Fruit fly (Drosophila melanogaster) whole organism, embryonic: Measurements from ENCODE around the gene Use1.

Source experiments
- CG10431 ChIP-seq: fragments of 200-800 bp; sonication (Bioruptor generic); optimal IDR thresholded peaks from 3 replicates; lab custom pipeline; 2018; ENCODE audit warnings: missing biosample characterization, mild to moderate bottlenecking, missing genetic modification characterization
- CG11456 ChIP-seq: fragments of 200-800 bp; sonication (Bioruptor generic); IDR thresholded peaks from 3 replicates; pipeline ENCODE4 v1.3.6; 2022; ENCODE audit warnings: missing biosample characterization, missing genetic modification characterization
- CG11723 ChIP-seq: fragments of 200-800 bp; sonication (Bioruptor generic); optimal IDR thresholded peaks from 2 replicates; lab custom pipeline; 2017; ENCODE audit warnings: missing biosample characterization, mild to moderate bottlenecking, missing genetic modification characterization
- CG14050 ChIP-seq: fragments of 200-800 bp; sonication (Bioruptor generic); IDR thresholded peaks from 3 replicates; pipeline ENCODE4 v1.3.6; 2022; ENCODE audit warnings: missing biosample characterization, missing genetic modification characterization
- CG15011 ChIP-seq: fragments of 200-800 bp; sonication (Bioruptor generic); optimal IDR thresholded peaks from 3 replicates; lab custom pipeline; 2018; ENCODE audit warnings: missing biosample characterization, mild to moderate bottlenecking, missing genetic modification characterization
- CG1647 ChIP-seq: fragments of 200-800 bp; sonication (Bioruptor generic); optimal IDR thresholded peaks from 3 replicates; lab custom pipeline; 2016; ENCODE audit warnings: missing biosample characterization, missing genetic modification characterization
- CG17829 ChIP-seq: fragments of 200-800 bp; optimal IDR thresholded peaks from 2 replicates; lab custom pipeline; 2019; ENCODE audit warnings: missing biosample characterization, mild to moderate bottlenecking, missing genetic modification characterization, moderate library complexity
- CG18599 ChIP-seq: fragments of 200-800 bp; sonication (Bioruptor generic); optimal IDR thresholded peaks from 3 replicates; lab custom pipeline; 2017; ENCODE audit warnings: missing biosample characterization, missing genetic modification characterization, mild to moderate bottlenecking, moderate library complexity, missing genetic modification reagents
- CG2120 ChIP-seq: fragments of 200-800 bp; sonication (Bioruptor generic); optimal IDR thresholded peaks from 3 replicates; lab custom pipeline; 2016; ENCODE audit warnings: missing biosample characterization, missing genetic modification characterization
- CG31224 ChIP-seq: fragments of 200-800 bp; sonication (Bioruptor generic); IDR thresholded peaks from 2 replicates; pipeline ENCODE4 v1.3.6; 2022; ENCODE audit warnings: missing biosample characterization, missing genetic modification characterization
- CG4854 ChIP-seq: fragments of 200-800 bp; sonication (Bioruptor generic); optimal IDR thresholded peaks from 2 replicates; lab custom pipeline; 2016; ENCODE audit warnings: missing biosample characterization, missing genetic modification characterization, inconsistent platforms
- CG5953 ChIP-seq: fragments of 200-800 bp; sonication (Bioruptor generic); IDR thresholded peaks from 2 replicates; pipeline ENCODE4 v1.3.6; 2022; ENCODE audit warnings: missing biosample characterization, missing genetic modification characterization
- CG6683 ChIP-seq: fragments of 200-800 bp; sonication (Bioruptor generic); optimal IDR thresholded peaks from 2 replicates; lab custom pipeline; 2017; ENCODE audit warnings: missing biosample characterization, mild to moderate bottlenecking, missing genetic modification characterization, missing genetic modification reagents
- CG6689 ChIP-seq: fragments of 200-800 bp; sonication (Bioruptor generic); IDR thresholded peaks from 2 replicates; pipeline ENCODE4 v1.3.6; 2022; ENCODE audit warnings: missing biosample characterization, missing genetic modification characterization
- CG7357 ChIP-seq: fragments of 200-800 bp; sonication (Bioruptor generic); IDR thresholded peaks from 3 replicates; pipeline ENCODE4 v1.3.6; 2022; ENCODE audit warnings: missing biosample characterization, missing genetic modification characterization
- CG7556 ChIP-seq: fragments of 200-800 bp; sonication (Bioruptor generic); optimal IDR thresholded peaks from 2 replicates; lab custom pipeline; 2017; ENCODE audit warnings: missing biosample characterization, mild to moderate bottlenecking, missing genetic modification characterization
- CG8089 ChIP-seq: fragments of 200-800 bp; sonication (Bioruptor generic); optimal IDR thresholded peaks from 3 replicates; lab custom pipeline; 2016; ENCODE audit warnings: missing biosample characterization, missing genetic modification characterization
- CG8944 ChIP-seq: fragments of 200-800 bp; sonication (Bioruptor generic); optimal IDR thresholded peaks from 3 replicates; lab custom pipeline; 2016; ENCODE audit warnings: missing biosample characterization, missing genetic modification characterization
- CG9797 ChIP-seq: fragments of 200-800 bp; sonication (Bioruptor generic); optimal IDR thresholded peaks from 3 replicates; lab custom pipeline; 2018; ENCODE audit warnings: missing biosample characterization, mild to moderate bottlenecking, missing genetic modification characterization
- CG9932 ChIP-seq: fragments of 200-800 bp; sonication (Bioruptor generic); IDR thresholded peaks from 2 replicates; pipeline ENCODE4 v1.3.6; 2022; ENCODE audit warnings: missing biosample characterization, missing genetic modification characterization
- D ChIP-seq, 2 experiments: fragments of 200-800 bp in 1 of 2; fragments of >200 bp in 1 of 2; sonication (Bioruptor generic) in 1 of 2; optimal IDR thresholded peaks; 2 replicates in 1 of 2; 3 replicates in 1 of 2; lab custom pipeline; 2017; ENCODE audit warnings: mild to moderate bottlenecking in 1 of 2, missing biosample characterization in 1 of 2, missing genetic modification characterization in 1 of 2, missing genetic modification reagents in 1 of 2
- Elba2 ChIP-seq: fragments of 200-800 bp; sonication (Bioruptor generic); optimal IDR thresholded peaks from 3 replicates; lab custom pipeline; 2016; ENCODE audit warnings: missing biosample characterization, missing genetic modification characterization
- Fer1 ChIP-seq: fragments of 200-800 bp; sonication (Bioruptor generic); optimal IDR thresholded peaks from 2 replicates; lab custom pipeline; 2017; ENCODE audit warnings: missing biosample characterization, mild to moderate bottlenecking, missing genetic modification characterization
- HLH4C ChIP-seq: fragments of 200-800 bp; sonication (Bioruptor generic); IDR thresholded peaks from 3 replicates; pipeline ENCODE4 v1.3.6; 2022; ENCODE audit warnings: missing biosample characterization, missing genetic modification characterization; ENCODE audit not compliant: partially characterized antibody
- Lhr ChIP-seq: fragments of 200-800 bp; sonication (Bioruptor generic); optimal IDR thresholded peaks from 3 replicates; lab custom pipeline; 2017; ENCODE audit warnings: mild to moderate bottlenecking, missing biosample characterization, missing genetic modification reagents, missing genetic modification characterization
- Myb ChIP-seq: fragments of 200-800 bp; sonication (Bioruptor generic); optimal IDR thresholded peaks from 2 replicates; lab custom pipeline; 2016; ENCODE audit warnings: missing biosample characterization, missing genetic modification characterization
- Six4 ChIP-seq: fragments of 200-800 bp; sonication (Bioruptor generic); optimal IDR thresholded peaks from 2 replicates; lab custom pipeline; 2016; ENCODE audit warnings: missing biosample characterization, missing genetic modification characterization
- Sry-β ChIP-seq: fragments of 200-800 bp; sonication (Bioruptor generic); optimal IDR thresholded peaks from 2 replicates; lab custom pipeline; 2018; ENCODE audit warnings: missing biosample characterization, mild to moderate bottlenecking, missing genetic modification characterization, moderate library complexity
- Ssrp ChIP-seq: fragments of 200-800 bp; sonication (Bioruptor generic); optimal IDR thresholded peaks from 2 replicates; lab custom pipeline; 2018; ENCODE audit warnings: missing biosample characterization, mild to moderate bottlenecking, missing genetic modification characterization, moderate library complexity
- Trl ChIP-seq, 3 experiments: fragments of >200 bp in 2 of 3; fragments of 200-800 bp in 1 of 3; sonication (Bioruptor generic) in 1 of 3; optimal IDR thresholded peaks; 2 replicates in 1 of 3; 3 replicates in 2 of 3; lab custom pipeline; 2016 to 2017; ENCODE audit warnings: missing biosample characterization in 1 of 3, missing genetic modification characterization in 1 of 3
- Vsx1 ChIP-seq: fragments of 200-800 bp; sonication (Bioruptor generic); optimal IDR thresholded peaks from 2 replicates; lab custom pipeline; 2017; ENCODE audit warnings: missing biosample characterization, mild to moderate bottlenecking, missing genetic modification characterization, missing genetic modification reagents
- bcd ChIP-seq: fragments of 200-800 bp; sonication (Bioruptor generic); optimal IDR thresholded peaks from 2 replicates; lab custom pipeline; 2017; ENCODE audit warnings: missing biosample characterization, mild to moderate bottlenecking, missing genetic modification characterization
- chif ChIP-seq, 2 experiments: fragments of 200-800 bp; sonication (Bioruptor generic); optimal IDR thresholded peaks; 3 replicates each; lab custom pipeline; 2016; ENCODE audit warnings: missing biosample characterization in 2 of 2, missing genetic modification characterization in 2 of 2
- cwo ChIP-seq: fragments of 200-800 bp; sonication (Bioruptor generic); optimal IDR thresholded peaks from 3 replicates; lab custom pipeline; 2017; ENCODE audit warnings: missing biosample characterization, missing genetic modification characterization, mild to moderate bottlenecking, moderate library complexity, missing genetic modification reagents
- grau ChIP-seq: fragments of 200-800 bp; optimal IDR thresholded peaks from 3 replicates; lab custom pipeline; 2019; ENCODE audit warnings: missing biosample characterization, mild to moderate bottlenecking, missing genetic modification characterization, moderate library complexity
- gsb ChIP-seq: fragments of 200-800 bp; sonication (Bioruptor generic); IDR thresholded peaks from 2 replicates; pipeline ENCODE4 v1.3.6; 2022; ENCODE audit warnings: missing biosample characterization, missing genetic modification characterization
- h ChIP-seq: fragments of >200 bp; optimal IDR thresholded peaks from 2 replicates; lab custom pipeline; 2017
- her ChIP-seq: fragments of 200-800 bp; sonication (Bioruptor generic); optimal IDR thresholded peaks from 2 replicates; lab custom pipeline; 2016; ENCODE audit warnings: missing biosample characterization, missing genetic modification characterization
- hkb ChIP-seq, 2 experiments: fragments of 200-800 bp in 1 of 2; fragments of >200 bp in 1 of 2; sonication (Bioruptor generic) in 1 of 2; IDR thresholded peaks in 1 of 2; optimal IDR thresholded peaks in 1 of 2; 2 replicates each; pipeline versions ENCODE4 v1.3.6 to Lab custom; 2017 to 2022; ENCODE audit warnings: missing biosample characterization in 1 of 2, missing genetic modification characterization in 1 of 2
- ind ChIP-seq: fragments of 200-800 bp; sonication (Bioruptor generic); optimal IDR thresholded peaks from 3 replicates; lab custom pipeline; 2016; ENCODE audit warnings: missing biosample characterization, missing genetic modification characterization
- knrl ChIP-seq: fragments of 200-800 bp; sonication (Bioruptor generic); IDR thresholded peaks from 3 replicates; pipeline ENCODE4 v1.3.6; 2022; ENCODE audit warnings: missing biosample characterization, missing genetic modification characterization; ENCODE audit not compliant: partially characterized antibody
- nmo ChIP-seq: fragments of 200-800 bp; sonication (Bioruptor generic); optimal IDR thresholded peaks from 2 replicates; lab custom pipeline; 2018; ENCODE audit warnings: missing biosample characterization, mild to moderate bottlenecking, missing genetic modification characterization, moderate library complexity
- org-1 ChIP-seq: fragments of 200-800 bp; sonication (Bioruptor generic); optimal IDR thresholded peaks from 2 replicates; lab custom pipeline; 2017; ENCODE audit warnings: missing biosample characterization, missing genetic modification characterization
- pb ChIP-seq: fragments of 200-800 bp; sonication (Bioruptor generic); optimal IDR thresholded peaks from 3 replicates; lab custom pipeline; 2016; ENCODE audit warnings: missing biosample characterization, missing genetic modification characterization
- phol ChIP-seq: fragments of 200-800 bp; sonication (Bioruptor generic); optimal IDR thresholded peaks from 3 replicates; lab custom pipeline; 2018; ENCODE audit warnings: missing biosample characterization, mild to moderate bottlenecking, missing genetic modification characterization, moderate library complexity
- slp2 ChIP-seq: fragments of 200-800 bp; sonication (Bioruptor generic); optimal IDR thresholded peaks from 2 replicates; lab custom pipeline; 2016; ENCODE audit warnings: missing biosample characterization, missing genetic modification characterization
- sob ChIP-seq: fragments of 200-800 bp; sonication (Bioruptor generic); IDR thresholded peaks from 2 replicates; pipeline ENCODE4 v1.3.6; 2022; ENCODE audit warnings: missing biosample characterization, missing genetic modification characterization
- tna ChIP-seq: fragments of 200-800 bp; sonication (Bioruptor generic); IDR thresholded peaks from 2 replicates; pipeline ENCODE4 v1.3.6; 2022; ENCODE audit warnings: missing biosample characterization, missing genetic modification characterization; ENCODE audit not compliant: partially characterized antibody

Use1 gene

dm6 chr3L:9127690-9128458 is 9.1 kb downstream of the Use1 start (continued):
- peak; percentile 45 for TF ChIP-seq cwo
- peak; percentile 46 for TF ChIP-seq pb (GFP tag; lab: Kevin White, UChicago)
- peak; percentile 51 for TF ChIP-seq slp2
- TF ChIP-seq Myb, result peak; percentile 39
- TF ChIP-seq hkb (optimal IDR thresholded peaks at IDR 0.05; lab: Kevin White, UChicago), result no peak
- TF ChIP-seq hkb (GFP tag; IDR thresholded peaks at IDR 0.05; lab: Robert Waterston, UW), result 0 out of 2 replicates have a peak, but pooled peaks have one; percentile 21
- no peak for TF ChIP-seq CG7357 (GFP tag; lab: Robert Waterston, UW)
- TF ChIP-seq nmo, result peak; percentile 55
- TF ChIP-seq chif (GFP tag; optimal IDR thresholded peaks at IDR 0.05; lab: Kevin White, UChicago), result peak; percentile 40 to 48
- no peak for TF ChIP-seq CG6683 (GFP tag; lab: Kevin White, UChicago)
- no peak for TF ChIP-seq Six4 (GFP tag; lab: Kevin White, UChicago)
- TF ChIP-seq sob (GFP tag; lab: Robert Waterston, UW), result no peak
- TF ChIP-seq CG11456, result peak; percentile 66; the same call in 2 of the 3 replicates
- TF ChIP-seq ind, result peak; percentile 49
- no peak for TF ChIP-seq CG10431
- no peak for TF ChIP-seq Elba2
- TF ChIP-seq grau (tag; lab: Kevin White, UChicago), result peak; percentile 67
- no peak for TF ChIP-seq D (optimal IDR thresholded peaks at IDR 0.05; lab: Kevin White, UChicago)
- TF ChIP-seq D (GFP tag; optimal IDR thresholded peaks at IDR 0.05; lab: Kevin White, UChicago), result peak; percentile 50
- TF ChIP-seq tna, result no peak
- peak; percentile 46 for TF ChIP-seq bcd (GFP tag; lab: Kevin White, UChicago)
- peak; percentile 66; the same call in 1 of the 2 replicates for TF ChIP-seq CG6689 (GFP tag; lab: Robert Waterston, UW)
- no peak for TF ChIP-seq CG8089 (GFP tag; lab: Kevin White, UChicago)
- peak; percentile 77 for TF ChIP-seq CG18599
- TF ChIP-seq knrl (GFP tag; lab: Robert Waterston, UW), result no peak
- peak; percentile 64 for TF ChIP-seq her (GFP tag; lab: Kevin White, UChicago)
- peak; percentile 42 for TF ChIP-seq Ssrp
- TF ChIP-seq Vsx1 (GFP tag; lab: Kevin White, UChicago), result no peak
- TF ChIP-seq phol (tag; lab: Kevin White, UChicago), result peak; percentile 70
- TF ChIP-seq CG14050, result no peak
- no peak for TF ChIP-seq Sry-β (GFP tag; lab: Kevin White, UChicago)
- TF ChIP-seq CG9932, result no peak; the same call in 1 of the 2 replicates
- TF ChIP-seq CG5953 (GFP tag; lab: Robert Waterston, UW), result no peak
- no peak for TF ChIP-seq Lhr (GFP tag; lab: Kevin White, UChicago)
- peak; percentile 55 for TF ChIP-seq CG1647 (GFP tag; lab: Kevin White, UChicago)
- peak; percentile 45 for TF ChIP-seq org-1
- TF ChIP-seq CG4854 (GFP tag; lab: Kevin White, UChicago), result peak; percentile 23
- TF ChIP-seq Trl (optimal IDR thresholded peaks at IDR 0.05; lab: Kevin White, UChicago), result peak; percentile 90 to 92
- peak; percentile 18 for TF ChIP-seq Trl (GFP tag; optimal IDR thresholded peaks at IDR 0.05; lab: Kevin White, UChicago)
- no peak for TF ChIP-seq CG15011 (GFP tag; lab: Kevin White, UChicago)
- TF ChIP-seq CG9797 (GFP tag; lab: Kevin White, UChicago), result no peak
- peak; percentile 39 for TF ChIP-seq CG8944 (GFP tag; lab: Kevin White, UChicago)
- TF ChIP-seq CG7556 (GFP tag; lab: Kevin White, UChicago), result peak; percentile 50
- peak; percentile 76 for TF ChIP-seq CG2120 (GFP tag; lab: Kevin White, UChicago)
- no peak for TF ChIP-seq HLH4C
- TF ChIP-seq CG17829 (tag; lab: Kevin White, UChicago), result peak; percentile 35
- no peak for TF ChIP-seq CG11723 (GFP tag; lab: Kevin White, UChicago)
- TF ChIP-seq Fer1, result peak; percentile 72
- 0 out of 2 replicates have a peak, but pooled peaks have one; percentile 15 for TF ChIP-seq CG31224 (GFP tag; lab: Robert Waterston, UW)
- TF ChIP-seq gsb (GFP tag; lab: Robert Waterston, UW), result no peak
- TF ChIP-seq h (lab: Kevin White, UChicago), result no peak
